Fruit fly (Drosophila melanogaster): Measurements from ENCODE around the gene sro.
A peak's percentile ranks its signal among the peaks of the same experiment; 100 is the strongest.

sro gene

dm6 chr3R:29764249-29765042, 30.0 kb upstream of the sro start:
- TF ChIP-seq noc (tag; optimal IDR thresholded peaks at IDR 0.05), result no peak

dm6 chr3R:29765267-29766095, 28.9 kb upstream of the sro start, which contains the start of gene kay:
Gene kay (plus strand): TSS chr3R:29765995.
- TF ChIP-seq noc (tag; optimal IDR thresholded peaks at IDR 0.05), result no peak

DNA sequence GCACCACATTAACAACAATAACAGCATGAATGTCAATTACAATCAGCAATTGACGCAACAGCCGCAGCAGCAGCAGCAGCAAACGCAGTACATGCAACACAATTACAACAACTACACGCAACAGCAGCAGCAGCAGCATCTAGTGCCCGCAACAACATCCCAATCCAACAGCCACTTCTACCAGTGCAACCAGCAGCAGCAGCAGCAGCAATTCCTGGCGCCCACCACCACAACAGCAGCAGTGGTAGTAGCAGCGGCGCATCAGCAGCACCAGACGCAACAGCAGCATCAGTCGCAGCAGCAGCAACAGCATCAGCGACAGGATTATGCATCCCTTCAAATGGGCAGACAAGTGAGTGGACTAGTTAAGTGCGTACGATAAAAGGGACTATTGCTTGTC, 27.2 kb upstream of the sro start:
- TF ChIP-seq noc (tag; optimal IDR thresholded peaks at IDR 0.05), result no peak

- no peak for TF ChIP-seq noc (tag; optimal IDR thresholded peaks at IDR 0.05)
Measured at dm6 chr3R:29770930-29771329, 23.5 kb upstream of the sro start.

DNA sequence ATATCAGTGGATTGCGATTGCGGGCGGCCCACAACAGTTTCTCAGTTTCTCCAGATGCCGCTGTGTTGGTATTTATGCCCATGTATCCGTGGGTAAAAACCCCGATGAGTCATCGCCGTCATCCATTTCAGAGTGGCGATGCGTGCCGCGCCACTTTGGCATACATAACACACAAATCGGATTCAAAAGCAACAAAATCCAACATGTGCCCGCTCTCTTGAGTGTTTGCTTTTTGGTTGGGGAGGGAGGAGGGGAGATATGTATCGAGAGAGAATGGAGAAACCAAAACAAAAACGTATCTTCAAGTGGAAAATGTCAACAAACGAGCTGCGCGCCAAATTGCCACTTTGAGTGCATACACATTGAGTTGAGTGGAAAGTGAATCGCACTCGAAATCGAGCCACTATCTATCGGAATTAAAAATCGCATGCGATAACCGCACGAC, 22.7 kb upstream of the sro start:
- TF ChIP-seq noc (tag; optimal IDR thresholded peaks at IDR 0.05), result no peak

DNA sequence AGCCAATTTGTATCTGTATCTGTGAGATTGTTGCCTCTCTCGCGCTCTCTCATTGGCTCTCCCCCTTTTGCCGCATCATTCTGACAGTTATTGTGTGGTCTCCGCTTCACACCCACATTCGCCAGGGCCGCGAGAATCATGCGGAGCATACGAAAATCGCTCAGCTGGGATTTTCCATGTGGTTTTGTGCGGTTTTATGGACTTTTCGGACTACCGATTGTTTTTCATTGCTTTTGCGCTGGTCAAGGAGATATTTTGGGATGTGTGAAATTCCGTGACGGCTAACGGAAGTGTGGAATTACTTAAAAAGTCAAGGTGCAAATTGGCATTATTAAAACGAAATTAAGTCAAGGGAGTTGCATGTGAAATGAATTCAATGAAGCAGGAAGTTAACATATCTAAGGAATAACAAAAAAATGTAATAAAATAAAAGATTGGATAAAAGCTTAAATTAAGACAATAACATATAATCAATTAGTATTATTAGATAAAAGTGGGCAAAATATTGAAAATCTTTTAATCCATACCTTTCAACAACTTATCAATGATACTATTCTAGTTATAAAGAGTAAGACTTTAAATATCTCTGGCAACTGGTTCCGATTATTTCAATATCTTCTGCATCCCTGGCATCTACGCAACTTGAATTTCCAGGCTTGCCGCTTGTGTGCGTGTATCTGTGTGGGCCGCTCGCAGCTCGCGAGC, 22.2 kb upstream of the sro start:
- peak; percentile 34 for TF ChIP-seq noc (tag; optimal IDR thresholded peaks at IDR 0.05)

DNA sequence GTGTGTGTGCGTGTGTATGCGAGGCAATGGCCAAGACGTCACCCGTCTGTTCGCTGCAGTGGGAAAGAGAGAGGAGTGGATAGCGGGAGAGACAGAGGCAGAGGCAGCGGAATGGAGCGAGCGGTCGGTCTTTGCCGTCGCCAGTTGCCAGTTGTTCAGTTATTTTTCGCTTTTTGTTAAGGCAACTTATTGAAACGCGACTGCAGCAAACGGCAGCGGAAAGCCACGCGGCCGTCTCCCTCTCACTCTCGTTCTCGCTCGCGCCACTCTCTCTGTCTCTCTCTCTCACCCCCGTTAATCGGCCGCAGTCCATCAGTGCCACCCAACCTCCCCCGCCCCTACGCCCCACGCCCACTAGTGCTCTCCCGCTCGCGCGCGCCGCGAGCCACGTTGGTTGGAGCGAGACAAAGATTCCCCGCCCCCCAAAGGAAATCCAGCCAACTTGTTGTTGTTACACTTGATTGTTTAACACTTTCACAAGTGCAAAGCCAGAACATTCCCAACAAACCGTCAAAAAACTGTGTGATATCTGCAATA, 21.5 kb upstream of the sro start:
- TF ChIP-seq noc (tag; optimal IDR thresholded peaks at IDR 0.05), result peak; percentile 39

- TF ChIP-seq noc (tag; optimal IDR thresholded peaks at IDR 0.05), result peak; percentile 91
Measured at dm6 chr3R:29773833-29774324, 20.5 kb upstream of the sro start.

DNA sequence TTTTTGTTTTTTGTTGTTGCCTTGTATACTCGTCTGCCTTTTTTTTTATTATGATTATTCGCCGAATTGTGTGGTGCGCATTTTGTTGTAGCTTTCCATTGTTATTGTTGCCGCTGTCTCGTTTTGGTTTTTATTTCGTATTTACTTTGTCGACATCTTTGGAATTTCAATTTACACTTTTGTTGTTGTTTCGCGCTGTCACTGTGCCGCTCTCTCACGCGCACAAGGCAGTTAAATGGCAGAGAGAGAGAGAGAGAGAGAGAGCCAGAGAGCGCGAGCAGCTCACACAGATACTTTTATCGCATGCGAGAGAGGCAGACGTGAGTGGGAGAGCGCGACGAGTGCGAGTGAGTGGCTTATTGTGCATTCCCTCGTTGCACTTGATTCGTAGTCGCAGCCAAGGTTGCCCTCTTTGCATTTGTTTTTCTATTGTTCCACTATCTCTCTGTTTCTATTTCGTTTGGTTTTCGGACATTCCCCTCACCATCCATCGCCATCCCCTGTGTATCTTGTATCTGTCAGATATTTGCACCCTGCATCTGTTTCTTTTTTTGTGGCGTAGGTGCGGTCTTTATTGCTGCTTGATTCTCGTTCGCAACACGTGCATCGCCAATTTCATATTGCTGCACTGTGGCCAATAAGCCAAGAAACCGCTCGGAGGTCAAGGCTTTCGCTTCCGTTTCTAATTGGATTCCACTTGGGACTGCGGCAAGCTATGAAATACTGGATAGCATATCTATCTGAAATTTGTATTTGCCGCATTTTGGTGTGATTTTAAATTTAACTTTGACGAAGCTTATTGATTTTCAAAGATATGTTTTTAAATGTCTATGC, 19.8 kb upstream of the sro start:
- no peak for TF ChIP-seq noc (tag; optimal IDR thresholded peaks at IDR 0.05)

dm6 chr3R:29775755-29776686, 18.4 kb upstream of the sro start:
- TF ChIP-seq noc (tag; optimal IDR thresholded peaks at IDR 0.05), result peak; percentile 14

DNA sequence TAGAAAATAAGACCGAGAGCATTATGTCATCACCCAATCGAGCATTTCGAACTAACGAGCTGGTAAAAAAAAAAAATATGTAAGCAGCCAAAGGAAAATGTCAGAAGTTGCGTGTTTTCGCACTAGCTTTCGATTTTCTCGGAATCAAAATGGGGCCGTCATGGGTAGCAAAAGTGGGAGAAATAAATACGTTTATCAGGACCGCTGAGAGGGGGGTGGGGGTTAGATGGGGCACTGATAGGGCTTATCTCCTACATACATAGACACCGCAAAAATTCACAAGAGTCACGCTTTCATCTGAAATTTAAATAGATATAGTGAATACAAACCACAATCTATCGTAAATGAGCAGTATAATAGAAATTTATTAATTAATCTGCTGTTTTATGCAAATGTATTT, 17.2 kb upstream of the sro start:
- TF ChIP-seq noc (tag; optimal IDR thresholded peaks at IDR 0.05), result no peak

- TF ChIP-seq noc (tag; optimal IDR thresholded peaks at IDR 0.05), result no peak
Measured at dm6 chr3R:29778139-29778984, 16.0 kb upstream of the sro start.

- peak; percentile 63 for TF ChIP-seq noc (tag; optimal IDR thresholded peaks at IDR 0.05)
Measured at dm6 chr3R:29778985-29779298, 15.5 kb upstream of the sro start.

Measured in whole organism, larva.